Worm (Caenorhabditis elegans): ENCODE measurements around the gene srg-2.
A peak's percentile ranks its signal among the peaks of the same experiment; 100 is the strongest.

Gene srg-2

DNA sequence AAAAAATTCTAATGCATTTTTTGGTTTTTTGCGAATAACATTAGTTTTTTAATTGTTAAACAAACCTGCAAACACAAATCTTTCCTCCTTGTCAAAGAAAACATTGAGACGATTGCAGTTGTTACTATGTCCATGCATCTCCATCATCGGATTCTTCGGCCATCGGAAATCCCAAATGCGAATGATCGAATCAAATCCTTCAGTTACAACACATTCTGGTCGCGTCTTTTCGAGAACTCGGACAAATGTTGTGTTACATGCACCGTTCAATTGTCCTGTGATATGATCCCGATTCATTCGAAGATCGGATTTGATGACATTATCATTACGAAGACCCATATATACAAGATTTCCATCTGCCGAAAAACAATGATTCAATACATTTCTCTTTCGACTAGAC lies 40.3 kb upstream of the srg-2 start:
- TF ChIP-seq sma-9 (GFP tag; optimal IDR thresholded peaks at IDR 0.05) (no peak), sma-9 (tag; optimal IDR thresholded peaks at IDR 0.05) (no peak), elt-3 (tag; optimal IDR thresholded peaks at IDR 0.05) (no peak), unc-39 (tag; optimal IDR thresholded peaks at IDR 0.05) (no peak), aly-2 (tag; optimal IDR thresholded peaks at IDR 0.05) (no peak), unc-55 (GFP tag; optimal IDR thresholded peaks at IDR 0.05) (no peak), sma-3 (GFP tag; optimal IDR thresholded peaks at IDR 0.05) (no peak), snpc-4 (tag; optimal IDR thresholded peaks at IDR 0.05) (no peak), nhr-11 (tag; optimal IDR thresholded peaks at IDR 0.05) (no peak), Y55F3AM.14 (GFP tag; optimal IDR thresholded peaks at IDR 0.05) (no peak), lin-13 (GFP tag; optimal IDR thresholded peaks at IDR 0.05) (no peak), crh-2 (tag; optimal IDR thresholded peaks at IDR 0.05) (no peak), skn-1 (tag; optimal IDR thresholded peaks at IDR 0.05) (no peak), dmd-4 (tag; optimal IDR thresholded peaks at IDR 0.05) (no peak), unc-62 (GFP tag; optimal IDR thresholded peaks at IDR 0.05) (no peak)

DNA sequence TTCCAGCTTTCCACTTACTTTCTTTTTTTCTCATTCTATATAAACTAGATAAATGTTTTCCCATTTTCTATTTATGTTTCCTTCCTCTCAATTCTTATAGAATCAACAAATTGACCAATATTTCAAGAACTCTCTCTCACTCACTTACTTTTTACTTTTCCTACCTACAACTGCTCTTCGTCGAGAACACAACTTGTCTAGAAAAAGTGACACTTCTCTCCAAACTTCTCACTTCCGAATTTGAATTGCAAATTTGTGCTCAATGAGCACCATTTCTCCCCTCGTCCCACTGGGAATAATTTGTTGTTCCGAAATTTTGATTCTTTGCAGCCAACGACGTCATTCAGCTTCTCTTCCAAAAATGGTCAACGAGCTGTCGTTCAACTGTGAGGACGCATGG lies 38.1 kb upstream of the srg-2 start, which contains the start of gene F47D12.3:
Gene F47D12.3 (plus strand): TSS at position 331 of the 400 bp plus-strand sequence.
- TF ChIP-seq mab-5 (tag; optimal IDR thresholded peaks at IDR 0.05) (no peak), F13H6.1 (tag; optimal IDR thresholded peaks at IDR 0.05) (no peak), nhr-12 (tag; optimal IDR thresholded peaks at IDR 0.05) (no peak), nhr-237 (tag; optimal IDR thresholded peaks at IDR 0.05) (no peak), crh-2 (tag; optimal IDR thresholded peaks at IDR 0.05) (no peak), unc-39 (tag; optimal IDR thresholded peaks at IDR 0.05) (no peak)

DNA sequence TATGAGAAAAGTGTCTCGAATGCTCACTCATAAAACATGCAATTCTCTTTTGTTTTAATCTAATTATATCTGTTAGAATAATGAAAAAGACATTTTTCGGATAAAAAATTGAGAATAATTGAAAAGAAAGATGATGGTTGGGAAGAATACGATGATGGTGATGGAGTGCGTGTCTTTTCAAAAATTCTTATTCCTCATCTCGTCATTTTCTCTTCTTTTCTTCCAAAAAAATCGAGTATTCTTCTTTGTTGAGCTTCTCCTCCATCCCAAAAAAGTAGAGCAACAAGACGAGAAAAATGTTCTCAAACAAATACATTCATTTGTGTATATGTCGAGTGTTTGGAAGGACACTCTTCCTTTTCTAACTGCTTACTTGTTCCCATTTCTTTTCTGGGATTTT lies 37.6 kb upstream of the srg-2 start:
- peak; percentile 27 for TF ChIP-seq zag-1 (tag; optimal IDR thresholded peaks at IDR 0.05)
- TF ChIP-seq ztf-4 (tag; optimal IDR thresholded peaks at IDR 0.05), result no peak
- TF ChIP-seq unc-55 (GFP tag; optimal IDR thresholded peaks at IDR 0.05), result peak; percentile 77

DNA sequence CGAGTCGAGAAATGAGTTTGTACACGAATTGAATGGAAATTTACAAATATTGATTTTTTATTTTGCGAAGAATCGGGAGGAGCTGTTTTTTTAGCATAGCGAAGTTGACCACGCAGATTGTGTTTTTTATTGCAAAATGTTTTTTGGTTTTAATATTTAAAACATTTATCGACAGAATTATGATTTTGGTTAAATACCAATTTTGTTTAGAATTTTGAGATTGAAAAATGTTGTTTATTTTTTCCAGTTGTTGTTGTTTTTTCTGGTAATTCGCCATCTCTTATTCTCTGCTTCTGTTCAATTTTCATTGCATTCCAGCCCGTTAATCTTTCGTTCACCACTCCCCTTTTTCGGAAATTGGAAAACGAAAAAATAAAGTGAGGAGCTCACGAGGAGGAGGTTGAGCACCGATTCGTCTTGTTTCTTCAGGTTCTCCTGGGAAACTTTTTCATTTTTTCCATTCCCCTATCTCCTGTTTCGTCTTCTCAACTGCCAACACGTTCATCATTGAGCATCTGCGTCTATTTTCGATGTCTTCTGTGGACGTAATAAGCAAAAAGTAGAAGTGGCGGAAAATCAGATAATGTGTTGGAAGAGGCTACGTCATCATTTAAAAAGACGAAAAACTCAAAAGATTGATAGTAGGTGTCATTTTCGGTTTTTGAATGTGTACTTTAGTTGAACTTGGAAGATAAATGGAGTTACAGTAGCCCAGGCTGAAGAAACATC lies 36.1 kb upstream of the srg-2 start, which contains the start of gene F47D12.7:
Gene F47D12.7 (minus strand): TSS at position 51 of the 729 bp plus-strand sequence.
- no peak for TF ChIP-seq Y55F3AM.14 (GFP tag; optimal IDR thresholded peaks at IDR 0.05)
- TF ChIP-seq peb-1 (tag; optimal IDR thresholded peaks at IDR 0.05), result no peak
- TF ChIP-seq mdl-1 (tag; optimal IDR thresholded peaks at IDR 0.05), result no peak
- no peak for TF ChIP-seq nhr-25 (tag; optimal IDR thresholded peaks at IDR 0.05)
- no peak for TF ChIP-seq nhr-237 (tag; optimal IDR thresholded peaks at IDR 0.05)
- no peak for TF ChIP-seq ztf-11 (tag; optimal IDR thresholded peaks at IDR 0.05)
- no peak for TF ChIP-seq sem-4 (tag; optimal IDR thresholded peaks at IDR 0.05)
- no peak for TF ChIP-seq fos-1 (tag; optimal IDR thresholded peaks at IDR 0.05)
- no peak for TF ChIP-seq unc-62 (GFP tag; optimal IDR thresholded peaks at IDR 0.05)
- no peak for TF ChIP-seq elt-3 (tag; optimal IDR thresholded peaks at IDR 0.05)

DNA sequence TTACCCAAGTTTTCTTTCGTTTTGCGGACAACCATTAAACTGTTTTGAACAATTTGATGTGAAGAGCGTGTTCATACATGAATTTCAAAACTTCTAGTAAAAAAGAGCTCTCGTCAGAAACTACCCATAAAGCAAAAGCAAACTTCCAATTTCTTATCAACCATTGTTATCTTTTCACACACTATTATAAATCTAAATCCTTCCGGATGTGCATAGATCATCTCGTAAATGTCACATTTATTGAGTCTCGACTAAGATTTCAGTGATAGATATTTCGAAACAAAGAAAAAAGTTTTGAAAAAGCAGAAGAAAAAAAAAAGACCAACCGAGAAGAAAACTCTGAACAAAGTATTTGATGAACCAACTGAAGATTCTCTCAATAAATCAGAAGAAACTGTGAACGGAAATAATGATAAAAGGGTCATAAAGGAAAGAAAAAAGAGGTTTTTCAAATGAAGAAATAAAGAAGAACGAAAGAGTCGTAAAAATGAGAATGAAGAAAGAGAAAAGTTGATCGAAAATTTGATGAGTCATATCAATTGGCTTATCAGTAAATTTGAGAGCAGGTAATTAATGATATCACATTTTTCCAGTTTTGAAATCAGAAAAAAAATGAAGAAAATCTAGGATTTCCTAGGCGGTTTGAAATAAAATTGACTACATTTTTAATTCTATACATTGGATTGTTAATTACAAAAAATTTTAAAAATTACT lies 30.6 kb upstream of the srg-2 start:
- peak; percentile 95 for TF ChIP-seq fos-1 (tag; optimal IDR thresholded peaks at IDR 0.05)
- no peak for TF ChIP-seq gmeb-1 (tag; optimal IDR thresholded peaks at IDR 0.05)

DNA sequence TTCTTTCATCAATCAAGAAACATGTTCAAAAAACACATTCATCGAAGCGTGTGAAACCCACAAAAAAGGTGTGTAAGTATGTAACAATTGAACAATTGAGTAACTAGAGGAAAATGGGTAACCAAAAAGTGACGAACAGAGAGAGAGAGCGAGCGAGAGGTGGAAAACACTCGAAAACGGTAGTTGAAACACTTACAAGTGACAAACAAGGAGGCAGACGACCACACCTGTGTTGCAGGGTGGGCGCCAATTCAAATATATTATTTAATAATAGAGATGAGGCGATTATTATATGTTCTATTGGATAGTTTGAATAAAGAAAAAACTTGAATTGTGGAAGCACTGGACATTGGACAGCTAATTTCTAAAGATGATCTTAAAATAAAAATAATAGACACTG lies 29.4 kb upstream of the srg-2 start:
- TF ChIP-seq ztf-11 (tag; optimal IDR thresholded peaks at IDR 0.05) (no peak), fos-1 (tag; optimal IDR thresholded peaks at IDR 0.05) (no peak), elt-3 (tag; optimal IDR thresholded peaks at IDR 0.05) (no peak), Y55F3AM.14 (GFP tag; optimal IDR thresholded peaks at IDR 0.05) (no peak), unc-55 (GFP tag; optimal IDR thresholded peaks at IDR 0.05) (no peak), nhr-129 (tag; optimal IDR thresholded peaks at IDR 0.05) (peak; percentile 2), mab-5 (tag; optimal IDR thresholded peaks at IDR 0.05) (no peak)

DNA sequence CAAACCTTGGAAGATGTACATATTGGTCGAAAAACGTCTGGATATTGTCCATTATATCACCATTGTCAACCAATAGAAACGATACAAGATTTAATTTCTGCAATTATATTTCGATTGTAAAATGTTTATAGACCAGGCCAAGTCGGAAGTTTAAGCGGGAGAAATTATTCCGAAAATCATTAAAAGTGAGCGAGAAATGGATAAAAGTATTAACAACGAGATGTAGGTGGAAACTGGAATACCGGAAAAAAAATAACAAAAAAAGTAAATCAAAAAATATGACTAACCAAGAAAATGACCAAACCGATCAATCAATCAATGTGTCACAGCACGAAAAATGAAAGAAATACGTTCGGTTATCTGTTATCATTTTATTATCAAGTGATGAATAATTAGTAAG lies 27.2 kb upstream of the srg-2 start, which contains the start of gene F47D12.6:
Gene F47D12.6 (minus strand): TSS at position 101 of the 400 bp plus-strand sequence.
- TF ChIP-seq fos-1 (tag; optimal IDR thresholded peaks at IDR 0.05), result peak; percentile 41
- no peak for TF ChIP-seq sma-9 (GFP tag; optimal IDR thresholded peaks at IDR 0.05)
- no peak for TF ChIP-seq sma-9 (tag; optimal IDR thresholded peaks at IDR 0.05)

Measured in whole organism, L2 larva.